Worm (Caenorhabditis elegans) whole organism, L1 larva: ENCODE results near the gene jmjd-4.
A peak's percentile ranks its signal among the peaks of the same experiment; 100 is the strongest.

ENCODE experiments used
- F16B12.6 ChIP-seq: fragments of 150-350 bp; optimal IDR thresholded peaks from 2 replicates; lab custom pipeline; 2014; ENCODE audit warnings: missing biosample characterization, missing genetic modification characterization
- aha-1 ChIP-seq: fragments of 150-350 bp; optimal IDR thresholded peaks from 2 replicates; lab custom pipeline; 2014; ENCODE audit warnings: missing biosample characterization, missing genetic modification characterization
- blmp-1 ChIP-seq: fragments of 150-350 bp; optimal IDR thresholded peaks from 2 replicates; lab custom pipeline; 2014; ENCODE audit warnings: missing biosample characterization, missing genetic modification characterization
- ceh-63 ChIP-seq: fragments of 200-800 bp; sonication (Bioruptor generic); optimal IDR thresholded peaks from 2 replicates; lab custom pipeline; 2018; ENCODE audit warnings: mild to moderate bottlenecking, missing genetic modification characterization, missing compliant biosample characterization
- ceh-90 ChIP-seq: sonication (generic microtip); optimal IDR thresholded peaks from 2 replicates; lab custom pipeline; 2016; ENCODE audit warnings: missing genetic modification characterization, missing compliant biosample characterization
- dpl-1 ChIP-seq, 3 experiments: fragments of 150-350 bp in 2 of 3; sonication (generic microtip) in 1 of 3; optimal IDR thresholded peaks; 2 replicates each; lab custom pipeline; 2014 to 2017; ENCODE audit warnings: missing biosample characterization in 3 of 3, missing genetic modification characterization in 3 of 3, missing genetic modification reagents in 3 of 3
- dsc-1 ChIP-seq: sonication (generic microtip); optimal IDR thresholded peaks from 2 replicates; lab custom pipeline; 2016; ENCODE audit warnings: mild to moderate bottlenecking, missing genetic modification characterization, missing compliant biosample characterization
- efl-1 ChIP-seq, 4 experiments: fragments of 150-350 bp; optimal IDR thresholded peaks in 3 of 4; peaks in 1 of 4; 1 replicate in 1 of 4; 2 replicates in 3 of 4; lab custom pipeline; 2014; ENCODE audit warnings: missing biosample characterization in 2 of 4, missing genetic modification characterization in 2 of 4, missing genetic modification reagents in 2 of 4
- egl-13 ChIP-seq: sonication (generic microtip); optimal IDR thresholded peaks from 2 replicates; lab custom pipeline; 2016; ENCODE audit warnings: missing genotype, missing genetic modification reagents, missing genetic modification characterization, missing compliant biosample characterization
- egl-27 ChIP-seq, 2 experiments: fragments of 150-350 bp in 1 of 2; sonication (generic microtip); optimal IDR thresholded peaks; 3 replicates each; lab custom pipeline; 2017 to 2018; ENCODE audit warnings: missing biosample characterization in 2 of 2, missing genetic modification characterization in 2 of 2, missing genetic modification reagents in 2 of 2
- elt-2 ChIP-seq: sonication (generic microtip); optimal IDR thresholded peaks from 2 replicates; lab custom pipeline; 2016; ENCODE audit warnings: missing genetic modification characterization, mild to moderate bottlenecking, inconsistent platforms, missing compliant biosample characterization, missing genetic modification reagents
- ets-5 ChIP-seq: fragments of 200-800 bp; sonication (Bioruptor generic); IDR thresholded peaks from 2 replicates; pipeline ENCODE4 v1.3.6; 2022; ENCODE audit warnings: missing genetic modification characterization, missing compliant biosample characterization
- fos-1 ChIP-seq: fragments of 150-350 bp; optimal IDR thresholded peaks from 2 replicates; lab custom pipeline; 2014; ENCODE audit warnings: missing biosample characterization, missing genetic modification characterization
- grh-1 ChIP-seq: fragments of 200-800 bp; sonication (Bioruptor generic); IDR thresholded peaks from 2 replicates; pipeline ENCODE4 v1.3.6; 2022; ENCODE audit warnings: missing genetic modification reagents, missing genetic modification characterization, missing compliant biosample characterization
- irx-1 ChIP-seq: sonication (generic microtip); optimal IDR thresholded peaks from 2 replicates; lab custom pipeline; 2016; ENCODE audit warnings: missing genetic modification characterization, missing compliant biosample characterization
- jun-1 ChIP-seq: fragments of 150-350 bp; optimal IDR thresholded peaks from 2 replicates; lab custom pipeline; 2014; ENCODE audit warnings: missing biosample characterization, missing genetic modification reagents, missing genetic modification characterization
- lin-14 ChIP-seq: fragments of 200-800 bp; sonication (Bioruptor generic); optimal IDR thresholded peaks from 2 replicates; lab custom pipeline; 2018; ENCODE audit warnings: mild to moderate bottlenecking, missing genetic modification characterization, moderate library complexity, missing compliant biosample characterization
- lin-35 ChIP-seq, 2 experiments: fragments of 150-350 bp; optimal IDR thresholded peaks; 2 replicates each; lab custom pipeline; 2014; ENCODE audit warnings: missing biosample characterization in 2 of 2, missing genetic modification characterization in 2 of 2, missing genetic modification reagents in 2 of 2
- lsy-2 ChIP-seq, 2 experiments: fragments of 150-350 bp; optimal IDR thresholded peaks; 2 replicates each; lab custom pipeline; 2014; ENCODE audit warnings: missing biosample characterization in 2 of 2, missing genetic modification characterization in 2 of 2
- mab-9 ChIP-seq: fragments of 200-800 bp; sonication (Bioruptor generic); IDR thresholded peaks from 2 replicates; pipeline ENCODE4 v1.3.6; 2022; ENCODE audit warnings: missing genetic modification reagents, missing genetic modification characterization, missing compliant biosample characterization
- mef-2 ChIP-seq: fragments of 150-350 bp; optimal IDR thresholded peaks from 2 replicates; lab custom pipeline; 2014; ENCODE audit warnings: missing biosample characterization, missing genetic modification characterization
- mep-1 ChIP-seq: fragments of 150-350 bp; optimal IDR thresholded peaks from 2 replicates; lab custom pipeline; 2014; ENCODE audit warnings: missing biosample characterization, missing genetic modification characterization
- nhr-11 ChIP-seq: fragments of 150-350 bp; optimal IDR thresholded peaks from 2 replicates; lab custom pipeline; 2014; ENCODE audit warnings: missing biosample characterization, missing genetic modification characterization
- nhr-12 ChIP-seq: sonication (generic microtip); optimal IDR thresholded peaks from 2 replicates; lab custom pipeline; 2017; ENCODE audit warnings: missing biosample characterization, missing genetic modification characterization
- nhr-19 ChIP-seq: fragments of 200-800 bp; sonication (Bioruptor generic); conservative IDR thresholded peaks from 2 replicates; pipeline ENCODE4 v1.3.6; 2022; ENCODE audit warnings: missing genetic modification characterization, missing compliant biosample characterization
- nhr-237 ChIP-seq: fragments of 150-350 bp; optimal IDR thresholded peaks from 2 replicates; lab custom pipeline; 2014; ENCODE audit warnings: missing biosample characterization, missing genetic modification characterization
- nhr-76 ChIP-seq: sonication (generic microtip); optimal IDR thresholded peaks from 2 replicates; lab custom pipeline; 2017; ENCODE audit warnings: missing biosample characterization, missing genetic modification characterization
- nhr-85 ChIP-seq: sonication (generic microtip); peaks from one replicate; lab custom pipeline; 2016; ENCODE audit warnings: missing genetic modification characterization, inconsistent platforms, missing compliant biosample characterization
- pag-3 ChIP-seq: sonication (generic microtip); optimal IDR thresholded peaks from 2 replicates; lab custom pipeline; 2017; ENCODE audit warnings: missing genetic modification characterization, mild to moderate bottlenecking, missing compliant biosample characterization, antibody characterized with exemption, borderline replicate concordance; ENCODE audit not compliant: insufficient read depth
- pqm-1 ChIP-seq: sonication (generic microtip); optimal IDR thresholded peaks from 3 replicates; lab custom pipeline; 2017; ENCODE audit warnings: missing biosample characterization, missing genetic modification characterization
- rnt-1 ChIP-seq: sonication (generic microtip); optimal IDR thresholded peaks from 2 replicates; lab custom pipeline; 2016; ENCODE audit warnings: mild to moderate bottlenecking, missing genetic modification characterization, moderate library complexity, missing compliant biosample characterization
- skn-1 ChIP-seq: fragments of 150-350 bp; optimal IDR thresholded peaks from 2 replicates; lab custom pipeline; 2014; ENCODE audit warnings: missing biosample characterization, missing genetic modification characterization
- snpc-4 ChIP-seq: fragments of 150-350 bp; optimal IDR thresholded peaks from 2 replicates; lab custom pipeline; 2014; ENCODE audit warnings: missing biosample characterization, missing genetic modification characterization
- snu-23 ChIP-seq: sonication (generic microtip); optimal IDR thresholded peaks from 2 replicates; lab custom pipeline; 2016; ENCODE audit warnings: missing genetic modification characterization, missing compliant biosample characterization
- sox-4 ChIP-seq: sonication (generic microtip); optimal IDR thresholded peaks from 2 replicates; lab custom pipeline; 2016; ENCODE audit warnings: missing genetic modification characterization, missing compliant biosample characterization
- sptf-1 ChIP-seq: fragments of 150-350 bp; optimal IDR thresholded peaks from 2 replicates; lab custom pipeline; 2014; ENCODE audit warnings: missing biosample characterization, missing genetic modification characterization
- sup-37 ChIP-seq: fragments of 200-800 bp; sonication (Bioruptor generic); optimal IDR thresholded peaks from 2 replicates; lab custom pipeline; 2018; ENCODE audit warnings: mild to moderate bottlenecking, missing genetic modification characterization, missing compliant biosample characterization
- tbx-2 ChIP-seq: sonication (generic microtip); optimal IDR thresholded peaks from 2 replicates; lab custom pipeline; 2016; ENCODE audit warnings: missing genetic modification characterization, missing compliant biosample characterization
- tlp-1 ChIP-seq: fragments of 150-350 bp; optimal IDR thresholded peaks from 2 replicates; lab custom pipeline; 2014; ENCODE audit warnings: missing biosample characterization, missing genetic modification characterization
- unc-130 ChIP-seq: fragments of 150-350 bp; optimal IDR thresholded peaks from 2 replicates; lab custom pipeline; 2017; ENCODE audit warnings: missing biosample characterization, missing genetic modification characterization, inconsistent platforms
- unc-30 ChIP-seq: sonication (generic microtip); optimal IDR thresholded peaks from 2 replicates; lab custom pipeline; 2017; ENCODE audit warnings: missing biosample characterization, missing genetic modification characterization
- unc-86 ChIP-seq: sonication (generic microtip); optimal IDR thresholded peaks from 2 replicates; lab custom pipeline; 2016; ENCODE audit warnings: missing genetic modification characterization, missing compliant biosample characterization
- unc-98 ChIP-seq: fragments of 200-800 bp; sonication (Bioruptor generic); IDR thresholded peaks from 2 replicates; pipeline ENCODE4 v1.3.6; 2022; ENCODE audit warnings: missing genetic modification characterization, missing compliant biosample characterization
- vab-15 ChIP-seq: sonication (generic microtip); optimal IDR thresholded peaks from 2 replicates; lab custom pipeline; 2017; ENCODE audit warnings: missing genotype, mild to moderate bottlenecking, missing genetic modification characterization, missing compliant biosample characterization
- xbp-1 ChIP-seq: sonication (generic microtip); optimal IDR thresholded peaks from 2 replicates; lab custom pipeline; 2016; ENCODE audit warnings: missing genetic modification characterization, missing compliant biosample characterization
- zag-1 ChIP-seq: fragments of 150-350 bp; optimal IDR thresholded peaks from 2 replicates; lab custom pipeline; 2014; ENCODE audit warnings: missing biosample characterization, missing genetic modification characterization
- ztf-11 ChIP-seq, 2 experiments: sonication (generic microtip); optimal IDR thresholded peaks; 2 replicates each; lab custom pipeline; 2016 to 2017; ENCODE audit warnings: missing genetic modification characterization in 2 of 2, missing biosample characterization in 1 of 2, missing compliant biosample characterization in 1 of 2
- ztf-4 ChIP-seq: fragments of 150-350 bp; optimal IDR thresholded peaks from 2 replicates; lab custom pipeline; 2014; ENCODE audit warnings: missing biosample characterization, missing genetic modification characterization

The jmjd-4 gene

ce11 chrIII:10333961-10334542 lies at the start of gene jmjd-4, which contains the start of gene mev-1 (continued):
- TF ChIP-seq grh-1 (GFP tag; lab: Robert Waterston, UW) = peak; percentile 90
- TF ChIP-seq lin-14 (GFP tag; lab: Kevin White, UChicago) = peak; percentile 87
- TF ChIP-seq F16B12.6 (tag; lab: Kevin White, UChicago) = peak; percentile 76
- peak; percentile 50 for TF ChIP-seq blmp-1
- peak; percentile 41 for TF ChIP-seq sox-4
- TF ChIP-seq egl-27 (tag; optimal IDR thresholded peaks at IDR 0.05; lab: Kevin White, UChicago) = no peak
- TF ChIP-seq jun-1 (tag; lab: Kevin White, UChicago) = peak; percentile 84
- TF ChIP-seq sptf-1 (tag; lab: Kevin White, UChicago) = no peak
- peak; percentile 72 for TF ChIP-seq fos-1 (tag; lab: Kevin White, UChicago)
- TF ChIP-seq mef-2 (tag; lab: Kevin White, UChicago) = no peak
- no peak for TF ChIP-seq vab-15 (tag; lab: Kevin White, UChicago)
- TF ChIP-seq unc-86 (tag; lab: Kevin White, UChicago) = peak; percentile 87
- peak; percentile 86 to 92 for TF ChIP-seq lin-35 (GFP tag; optimal IDR thresholded peaks at IDR 0.05; lab: Kevin White, UChicago)
- peak; percentile 81 for TF ChIP-seq mab-9 (GFP tag; lab: Robert Waterston, UW)
- TF ChIP-seq ets-5 = no peak
- TF ChIP-seq tlp-1 (tag; lab: Kevin White, UChicago) = no peak
- peak; percentile 58 for TF ChIP-seq nhr-11 (tag; lab: Kevin White, UChicago)
- TF ChIP-seq egl-13 (tag; lab: Kevin White, UChicago) = peak; percentile 63
- peak; percentile 86 for TF ChIP-seq skn-1 (tag; lab: Kevin White, UChicago)
- TF ChIP-seq dsc-1 = peak; percentile 92
- TF ChIP-seq xbp-1 = peak; percentile 86
- TF ChIP-seq zag-1 (tag; lab: Kevin White, UChicago) = no peak
- peak; percentile 84 for TF ChIP-seq elt-2
- no peak for TF ChIP-seq nhr-12 (tag; lab: Kevin White, UChicago)
- peak; percentile 95 for TF ChIP-seq mep-1 (tag; lab: Kevin White, UChicago)
- peak; percentile 56 for TF ChIP-seq ceh-90 (tag; lab: Kevin White, UChicago)
- peak; percentile 84 to 87 (median 86) for TF ChIP-seq dpl-1 (GFP tag; optimal IDR thresholded peaks at IDR 0.05; lab: Kevin White, UChicago)
- peak; percentile 89 for TF ChIP-seq irx-1 (tag; lab: Kevin White, UChicago)
- TF ChIP-seq pqm-1 (tag; lab: Kevin White, UChicago) = peak; percentile 30
- TF ChIP-seq snu-23 (GFP tag; lab: Kevin White, UChicago) = peak; percentile 93
- TF ChIP-seq tbx-2 (tag; lab: Kevin White, UChicago) = peak; percentile 85
- peak in 1 of 2 experiments; percentile 69 for TF ChIP-seq ztf-11 (tag; optimal IDR thresholded peaks at IDR 0.05; lab: Kevin White, UChicago)
- TF ChIP-seq nhr-237 (tag; lab: Kevin White, UChicago) = no peak

ce11 chrIII:10381473-10381872 lies 47.7 kb upstream of the jmjd-4 start, which contains the start of gene C38H2.2:
TSS of gene C38H2.2 (plus strand) at chrIII:10381773.
- no peak for TF ChIP-seq aha-1 (tag; lab: Kevin White, UChicago)
- TF ChIP-seq irx-1 (tag; lab: Kevin White, UChicago) = no peak
- no peak for TF ChIP-seq tlp-1 (tag; lab: Kevin White, UChicago)
- no peak for TF ChIP-seq nhr-237 (tag; lab: Kevin White, UChicago)
- no peak for TF ChIP-seq ztf-4 (tag; lab: Kevin White, UChicago)
- no peak for TF ChIP-seq dpl-1 (GFP tag; optimal IDR thresholded peaks at IDR 0.05; lab: Kevin White, UChicago)
- TF ChIP-seq mab-9 (GFP tag; lab: Robert Waterston, UW) = no peak

- TF ChIP-seq unc-130 (tag; lab: Kevin White, UChicago) (no peak), efl-1 (optimal IDR thresholded peaks at IDR 0.05; lab: Kevin White, UChicago) (peak; percentile 30 to 38), efl-1 (GFP tag; optimal IDR thresholded peaks at IDR 0.05 in 1 of 2; lab: Kevin White, UChicago) (peak; percentile 17 to 85), nhr-85 (tag; lab: Kevin White, UChicago) (peak; percentile 43), lin-14 (GFP tag; lab: Kevin White, UChicago) (peak; percentile 62), grh-1 (GFP tag; lab: Robert Waterston, UW) (no peak), unc-98 (GFP tag; lab: Robert Waterston, UW) (no peak), snpc-4 (tag; lab: Kevin White, UChicago) (no peak), ceh-63 (no peak), sup-37 (GFP tag; lab: Kevin White, UChicago) (no peak), nhr-76 (no peak), pqm-1 (tag; lab: Kevin White, UChicago) (no peak), rnt-1 (no peak), unc-30 (tag; lab: Kevin White, UChicago) (no peak), nhr-19 (GFP tag; lab: Robert Waterston, UW) (no peak), lsy-2 (tag; optimal IDR thresholded peaks at IDR 0.05; lab: Kevin White, UChicago) (peak; percentile 17 to 19), egl-13 (tag; lab: Kevin White, UChicago) (no peak), dpl-1 (GFP tag; optimal IDR thresholded peaks at IDR 0.05; lab: Kevin White, UChicago) (peak in 1 of 3 experiments; percentile 9), pag-3 (tag; lab: Kevin White, UChicago) (no peak), snu-23 (GFP tag; lab: Kevin White, UChicago) (peak; percentile 23), mep-1 (tag; lab: Kevin White, UChicago) (peak; percentile 35), lin-35 (GFP tag; optimal IDR thresholded peaks at IDR 0.05; lab: Kevin White, UChicago) (peak in 1 of 2 experiments; percentile 11)
Observed at ce11 chrIII:10380640-10381039, 46.8 kb upstream of the jmjd-4 start.
